Worm (Caenorhabditis elegans) whole organism, early embryonic: ENCODE measurements around the gene srt-11.

Source experiments
- B0310.2 ChIP-seq: sonication (generic microtip); optimal IDR thresholded peaks from 2 replicates; lab custom pipeline; 2016; ENCODE audit warnings: mild to moderate bottlenecking, missing genetic modification characterization, missing compliant biosample characterization
- F13C5.2 ChIP-seq: sonication (generic microtip); optimal IDR thresholded peaks from 2 replicates; lab custom pipeline; 2017; ENCODE audit warnings: mild to moderate bottlenecking, missing genetic modification characterization, inconsistent platforms, missing compliant biosample characterization
- aly-1 ChIP-seq: sonication (generic microtip); optimal IDR thresholded peaks from 2 replicates; lab custom pipeline; 2016; ENCODE audit warnings: missing genetic modification characterization, missing compliant biosample characterization
- ama-1 ChIP-seq: fragments of 150-350 bp; optimal IDR thresholded peaks from 2 replicates; lab custom pipeline; 2014
- ceh-13 ChIP-seq: fragments of 200-800 bp; sonication (Bioruptor generic); optimal IDR thresholded peaks from 2 replicates; lab custom pipeline; 2018; ENCODE audit warnings: mild to moderate bottlenecking, missing genetic modification characterization, missing compliant biosample characterization
- ceh-36 ChIP-seq: sonication (generic microtip); optimal IDR thresholded peaks from 2 replicates; lab custom pipeline; 2016; ENCODE audit warnings: missing genetic modification characterization, inconsistent platforms, missing compliant biosample characterization
- ets-7 ChIP-seq: sonication (generic microtip); optimal IDR thresholded peaks from 2 replicates; lab custom pipeline; 2016; ENCODE audit warnings: missing genotype, missing genetic modification characterization, missing compliant biosample characterization
- flt-1 ChIP-seq: fragments of 200-800 bp; sonication (Bioruptor generic); IDR thresholded peaks from 2 replicates; pipeline ENCODE4 v1.3.6; 2022; ENCODE audit warnings: missing genetic modification characterization, missing compliant biosample characterization
- hmbx-1 ChIP-seq: sonication (generic microtip); optimal IDR thresholded peaks from 2 replicates; lab custom pipeline; 2016; ENCODE audit warnings: mild to moderate bottlenecking, missing genetic modification characterization, missing compliant biosample characterization
- hmg-4 ChIP-seq: fragments of 200-800 bp; sonication (Bioruptor generic); optimal IDR thresholded peaks from 2 replicates; lab custom pipeline; 2018; ENCODE audit warnings: mild to moderate bottlenecking, missing genetic modification characterization, missing compliant biosample characterization
- hnd-1 ChIP-seq: sonication (generic microtip); optimal IDR thresholded peaks from 2 replicates; lab custom pipeline; 2016; ENCODE audit warnings: missing genetic modification characterization, missing compliant biosample characterization
- pes-1 ChIP-seq: fragments of 200-800 bp; sonication (Bioruptor generic); IDR thresholded peaks from 2 replicates; pipeline ENCODE4 v1.3.6; 2022; ENCODE audit warnings: missing genetic modification reagents, missing genetic modification characterization, missing compliant biosample characterization
- scrt-1 ChIP-seq: fragments of 200-800 bp; sonication (Bioruptor generic); IDR thresholded peaks from 2 replicates; pipeline ENCODE4 v1.3.6; 2022; ENCODE audit warnings: missing genetic modification characterization, missing compliant biosample characterization
- sea-1 ChIP-seq: fragments of 200-800 bp; sonication (Bioruptor generic); conservative IDR thresholded peaks from 2 replicates; pipeline ENCODE4 v1.3.6; 2022; ENCODE audit warnings: missing genetic modification characterization, missing compliant biosample characterization
- tbx-11 ChIP-seq: fragments of 200-800 bp; sonication (Bioruptor generic); IDR thresholded peaks from 2 replicates; pipeline ENCODE4 v1.3.6; 2022; ENCODE audit warnings: missing genetic modification characterization, missing compliant biosample characterization
- tbx-37 ChIP-seq: fragments of 200-800 bp; sonication (Bioruptor generic); conservative IDR thresholded peaks from 2 replicates; pipeline ENCODE4 v1.3.6; 2022; ENCODE audit warnings: missing genetic modification reagents, missing genetic modification characterization, missing compliant biosample characterization
- tra-4 ChIP-seq: sonication (generic microtip); optimal IDR thresholded peaks from 2 replicates; lab custom pipeline; 2017; ENCODE audit warnings: missing genetic modification characterization, missing compliant biosample characterization

The srt-11 gene

DNA sequence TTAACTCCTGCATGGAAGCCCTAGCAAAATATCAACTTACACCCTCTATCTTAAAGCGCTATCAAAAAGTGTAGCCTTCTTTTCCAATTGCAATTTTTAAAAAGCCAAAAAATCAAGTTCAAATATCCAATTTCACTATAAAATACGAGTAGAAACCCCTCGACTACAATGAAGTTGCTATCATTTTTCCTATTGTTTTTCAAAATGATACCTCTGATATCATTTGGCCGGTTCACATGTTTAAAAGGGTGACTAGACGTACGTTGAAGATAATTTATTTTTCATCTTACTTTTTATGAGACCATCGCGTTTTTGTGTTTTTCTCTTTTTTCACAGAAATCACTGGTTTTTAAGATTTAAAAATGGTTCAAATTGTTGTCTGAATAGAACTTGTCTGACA lies 45.7 kb downstream of the srt-11 start, which contains the start of gene R05H10.1:
Gene R05H10.1, plus strand, starts transcription at position 334 of the 400 bp plus-strand sequence.
- TF ChIP-seq ceh-13 (no peak), tra-4 (tag; lab: Kevin White, UChicago) (no peak), ceh-36 (tag; lab: Kevin White, UChicago) (no peak), pes-1 (no peak), hmg-4 (GFP tag; lab: Kevin White, UChicago) (no peak), ama-1 (lab: Kevin White, UChicago) (no peak), scrt-1 (GFP tag; lab: Robert Waterston, UW) (no peak), hmbx-1 (tag; lab: Kevin White, UChicago) (no peak)

DNA sequence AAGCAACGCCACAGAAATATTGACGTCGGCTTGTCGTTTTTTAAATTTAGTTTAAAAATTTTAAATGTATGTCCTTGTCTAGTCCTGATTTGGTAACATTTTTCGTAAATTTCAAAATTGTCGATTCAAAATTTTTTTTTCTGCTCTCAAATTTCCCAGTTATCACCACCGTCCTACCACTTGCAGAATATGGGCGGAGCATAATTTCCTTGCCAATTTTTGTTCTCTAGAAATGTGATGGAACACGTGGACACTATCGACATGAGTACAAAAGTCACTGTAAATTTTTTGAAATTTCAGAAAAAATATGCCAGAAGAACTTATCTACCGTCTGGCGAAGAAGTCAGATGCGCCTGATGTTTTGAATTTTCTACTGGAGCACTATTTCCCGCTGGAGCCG lies 49.4 kb downstream of the srt-11 start, which contains the start of gene R05H10.7:
Gene R05H10.7, plus strand, starts transcription at position 301 of the 400 bp plus-strand sequence.
- TF ChIP-seq hnd-1 (tag; lab: Kevin White, UChicago) (no peak), tbx-11 (GFP tag; lab: Robert Waterston, UW) (no peak)

DNA sequence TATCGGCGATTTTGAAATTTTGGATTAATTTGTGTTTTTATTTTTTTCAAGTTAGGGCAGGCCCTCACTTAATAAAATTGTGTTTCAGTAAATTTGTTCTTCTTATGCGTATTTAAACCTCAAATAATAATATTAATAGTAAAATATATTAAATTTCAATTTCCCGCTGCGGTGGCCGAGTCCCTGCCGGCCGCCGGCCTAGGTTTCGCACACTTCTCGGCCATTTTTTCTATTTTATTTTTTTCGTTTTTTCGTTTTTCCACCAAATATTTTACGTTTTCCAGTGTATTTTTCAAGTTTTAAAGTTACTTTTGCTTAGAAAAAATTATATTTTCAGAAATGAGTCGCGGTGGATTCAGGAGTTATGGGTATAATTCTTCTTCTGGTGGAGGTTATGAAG lies 51.1 kb downstream of the srt-11 start, which contains the start of gene rbm-28:
Gene rbm-28, plus strand, starts transcription at position 338 of the 400 bp plus-strand sequence.
- no peak for TF ChIP-seq F13C5.2 (tag; lab: Kevin White, UChicago)
- no peak for TF ChIP-seq aly-1 (tag; lab: Kevin White, UChicago)
- TF ChIP-seq hnd-1 (tag; lab: Kevin White, UChicago): no peak
- TF ChIP-seq hmg-4 (GFP tag; lab: Kevin White, UChicago): no peak
- no peak for TF ChIP-seq scrt-1 (GFP tag; lab: Robert Waterston, UW)
- no peak for TF ChIP-seq ets-7 (tag; lab: Kevin White, UChicago)
- TF ChIP-seq tbx-37 (GFP tag; lab: Robert Waterston, UW): peak; percentile 62; the same call in 1 of the 2 replicates
- no peak for TF ChIP-seq ama-1 (lab: Kevin White, UChicago)
- TF ChIP-seq flt-1 (GFP tag; lab: Robert Waterston, UW): no peak
- TF ChIP-seq tra-4 (tag; lab: Kevin White, UChicago): no peak
- no peak for TF ChIP-seq hmbx-1 (tag; lab: Kevin White, UChicago)
- TF ChIP-seq ceh-13: no peak
- TF ChIP-seq pes-1: peak; percentile 67; the same call in 1 of the 2 replicates
- no peak for TF ChIP-seq sea-1 (GFP tag; lab: Robert Waterston, UW)
- no peak for TF ChIP-seq ceh-36 (tag; lab: Kevin White, UChicago)
- TF ChIP-seq B0310.2 (tag; lab: Kevin White, UChicago): no peak
